Worm (Caenorhabditis elegans) whole organism, late embryonic: ENCODE measurements around the gene daf-9.
A peak's percentile ranks its signal among the peaks of the same experiment; 100 is the strongest.

Experiments
- C38D4.7 ChIP-seq: fragments of 200-800 bp; sonication (Bioruptor generic); optimal IDR thresholded peaks from 2 replicates; lab custom pipeline; 2018; ENCODE audit warnings: mild to moderate bottlenecking, missing genetic modification characterization, moderate library complexity, missing compliant biosample characterization
- Y22D7AL.16 ChIP-seq: sonication (generic microtip); optimal IDR thresholded peaks from 2 replicates; lab custom pipeline; 2016; ENCODE audit warnings: missing genetic modification characterization, missing compliant biosample characterization
- ceh-14 ChIP-seq: sonication (generic microtip); optimal IDR thresholded peaks from 2 replicates; lab custom pipeline; 2016; ENCODE audit warnings: missing genotype, missing genetic modification characterization, missing compliant biosample characterization
- ceh-18 ChIP-seq: sonication (generic microtip); optimal IDR thresholded peaks from 2 replicates; lab custom pipeline; 2016; ENCODE audit warnings: missing genetic modification characterization, missing compliant biosample characterization
- ceh-22 ChIP-seq: sonication (generic microtip); optimal IDR thresholded peaks from 2 replicates; lab custom pipeline; 2017; ENCODE audit warnings: missing biosample characterization, missing genetic modification characterization
- ceh-24 ChIP-seq: sonication (generic microtip); optimal IDR thresholded peaks from 2 replicates; lab custom pipeline; 2016; ENCODE audit warnings: mild to moderate bottlenecking, missing genetic modification characterization, missing compliant biosample characterization
- ceh-30 ChIP-seq: fragments of 150-350 bp; optimal IDR thresholded peaks from 2 replicates; lab custom pipeline; 2014; ENCODE audit warnings: missing biosample characterization, missing genetic modification characterization
- ceh-9 ChIP-seq: sonication (generic microtip); optimal IDR thresholded peaks from 2 replicates; lab custom pipeline; 2016; ENCODE audit warnings: mild to moderate bottlenecking, missing genetic modification characterization, inconsistent platforms, missing compliant biosample characterization
- dve-1 ChIP-seq: sonication (generic microtip); optimal IDR thresholded peaks from 2 replicates; lab custom pipeline; 2017; ENCODE audit warnings: antibody characterized with exemption, mild to moderate bottlenecking, missing genetic modification characterization, missing compliant biosample characterization
- elt-2 ChIP-seq: sonication (generic microtip); optimal IDR thresholded peaks from 2 replicates; lab custom pipeline; 2016; ENCODE audit warnings: missing genetic modification reagents, missing genetic modification characterization, missing compliant biosample characterization
- hlh-30 ChIP-seq: sonication (generic microtip); optimal IDR thresholded peaks from 2 replicates; lab custom pipeline; 2017; ENCODE audit warnings: antibody characterized with exemption, missing genetic modification characterization, missing compliant biosample characterization; ENCODE audit not compliant: insufficient read depth
- hlh-8 ChIP-seq: sonication (generic microtip); optimal IDR thresholded peaks from 2 replicates; lab custom pipeline; 2016; ENCODE audit warnings: missing genotype, missing genetic modification characterization, missing compliant biosample characterization
- lin-11 ChIP-seq: fragments of 200-800 bp; sonication (Bioruptor generic); optimal IDR thresholded peaks from 2 replicates; lab custom pipeline; 2018; ENCODE audit warnings: mild to moderate bottlenecking, missing genetic modification characterization, missing compliant biosample characterization
- madf-2 ChIP-seq: sonication (generic microtip); optimal IDR thresholded peaks from 2 replicates; lab custom pipeline; 2017; ENCODE audit warnings: missing genetic modification characterization, missing compliant biosample characterization
- nfya-1 ChIP-seq: sonication (generic microtip); optimal IDR thresholded peaks from 2 replicates; lab custom pipeline; 2017; ENCODE audit warnings: missing genetic modification characterization, mild to moderate bottlenecking, missing compliant biosample characterization, antibody characterized with exemption, moderate library complexity
- npax-4 ChIP-seq: sonication (generic microtip); optimal IDR thresholded peaks from 2 replicates; lab custom pipeline; 2016; ENCODE audit warnings: missing genetic modification characterization, missing compliant biosample characterization
- odd-2 ChIP-seq: sonication (generic microtip); optimal IDR thresholded peaks from 2 replicates; lab custom pipeline; 2017; ENCODE audit warnings: antibody characterized with exemption, mild to moderate bottlenecking, missing genetic modification characterization, missing compliant biosample characterization
- pat-9 ChIP-seq: fragments of 200-800 bp; sonication (Bioruptor generic); optimal IDR thresholded peaks from 2 replicates; lab custom pipeline; 2018; ENCODE audit warnings: mild to moderate bottlenecking, missing genetic modification characterization, moderate library complexity, missing compliant biosample characterization
- pha-2 ChIP-seq: sonication (generic microtip); optimal IDR thresholded peaks from 2 replicates; lab custom pipeline; 2017; ENCODE audit warnings: mild to moderate bottlenecking, missing genetic modification characterization, missing compliant biosample characterization
- pqm-1 ChIP-seq: sonication (generic microtip); optimal IDR thresholded peaks from 2 replicates; lab custom pipeline; 2016; ENCODE audit warnings: missing genetic modification characterization, missing compliant biosample characterization
- rnt-1 ChIP-seq: sonication (generic microtip); optimal IDR thresholded peaks from 2 replicates; lab custom pipeline; 2016; ENCODE audit warnings: missing genetic modification characterization, missing compliant biosample characterization
- sdc-2 ChIP-seq: sonication (generic microtip); optimal IDR thresholded peaks from 2 replicates; lab custom pipeline; 2016; ENCODE audit warnings: missing genotype, missing genetic modification characterization, missing compliant biosample characterization
- sox-4 ChIP-seq: sonication (generic microtip); optimal IDR thresholded peaks from 2 replicates; lab custom pipeline; 2017; ENCODE audit warnings: mild to moderate bottlenecking, missing genetic modification characterization, inconsistent platforms, missing compliant biosample characterization
- syd-9 ChIP-seq: sonication (generic microtip); optimal IDR thresholded peaks from 2 replicates; lab custom pipeline; 2016; ENCODE audit warnings: mild to moderate bottlenecking, missing genetic modification characterization, moderate library complexity, missing compliant biosample characterization
- tbx-2 ChIP-seq: sonication (generic microtip); optimal IDR thresholded peaks from 2 replicates; lab custom pipeline; 2016; ENCODE audit warnings: missing genetic modification characterization, missing compliant biosample characterization
- ttx-3 ChIP-seq: sonication (generic microtip); optimal IDR thresholded peaks from 2 replicates; lab custom pipeline; 2016; ENCODE audit warnings: missing genetic modification reagents, missing genetic modification characterization, missing compliant biosample characterization
- unc-3 ChIP-seq, 2 experiments: fragments of 200-800 bp in 1 of 2; sonication (Bioruptor generic) in 1 of 2; sonication (generic microtip) in 1 of 2; conservative IDR thresholded peaks in 1 of 2; optimal IDR thresholded peaks in 1 of 2; 2 replicates each; pipeline versions ENCODE4 v1.3.6 to Lab custom; 2016 to 2022; ENCODE audit warnings: missing compliant biosample characterization in 2 of 2, missing genetic modification characterization in 2 of 2, missing genetic modification reagents in 1 of 2
- unc-42 ChIP-seq: sonication (generic microtip); optimal IDR thresholded peaks from 2 replicates; lab custom pipeline; 2016; ENCODE audit warnings: missing genotype, missing genetic modification characterization, missing compliant biosample characterization
- unc-86 ChIP-seq: sonication (generic microtip); optimal IDR thresholded peaks from 2 replicates; lab custom pipeline; 2016; ENCODE audit warnings: missing genetic modification characterization, missing compliant biosample characterization
- ztf-16 ChIP-seq: sonication (generic microtip); optimal IDR thresholded peaks from 2 replicates; lab custom pipeline; 2017; ENCODE audit warnings: missing genetic modification characterization, missing compliant biosample characterization

Gene daf-9

DNA sequence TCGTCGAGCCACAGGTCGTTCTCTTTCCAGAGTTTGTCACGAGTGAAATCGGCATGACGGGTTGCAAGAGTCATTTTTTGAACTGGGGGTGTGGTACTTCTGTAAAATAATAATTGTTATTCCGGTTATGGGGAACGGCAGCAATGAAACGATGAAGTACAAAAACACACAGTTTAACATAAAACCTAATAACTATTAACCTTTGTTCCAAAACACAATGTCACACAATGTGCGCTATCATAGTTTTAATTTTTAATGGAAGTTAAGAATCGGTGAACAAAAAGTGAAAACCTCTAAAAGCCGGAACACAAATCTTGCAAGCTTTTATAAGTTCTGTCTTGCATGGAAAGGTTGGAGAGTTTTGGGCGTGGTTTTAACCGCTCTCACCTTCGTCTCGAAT, 38.7 kb downstream of the daf-9 start, which contains the start of gene hsp-43:
hsp-43 (minus strand) TSS at position 101 of the 400 bp plus-strand sequence.
- TF ChIP-seq hlh-30 (tag; lab: Kevin White, UChicago): no peak
- TF ChIP-seq, all 69 proteins: peak for 0

DNA sequence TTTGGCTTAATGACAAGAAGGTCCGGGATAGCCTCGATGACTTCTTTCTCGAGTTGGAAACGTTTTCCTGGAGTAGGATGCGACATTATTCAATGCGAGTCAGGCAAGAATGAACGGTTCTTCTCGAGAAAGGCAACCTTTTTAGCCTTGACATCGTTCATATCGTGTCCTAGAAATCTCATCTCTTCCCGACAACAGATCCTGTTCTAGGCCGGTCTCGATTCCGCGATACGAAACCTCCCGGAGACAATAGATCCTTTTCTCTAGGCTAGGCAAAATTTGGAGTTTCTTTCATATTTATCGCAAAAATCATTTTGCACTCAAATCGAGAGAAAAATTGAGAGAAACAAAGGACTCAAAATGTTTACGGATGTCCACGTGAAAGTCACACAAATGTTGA, 42.2 kb downstream of the daf-9 start, which contains the start of gene rml-3:
rml-3 (minus strand) TSS at position 93 of the 400 bp plus-strand sequence.
- no peak for TF ChIP-seq hlh-8
- TF ChIP-seq ceh-14 (tag; lab: Kevin White, UChicago): no peak
- no peak for TF ChIP-seq sdc-2 (tag; lab: Kevin White, UChicago)
- TF ChIP-seq rnt-1 (tag; lab: Kevin White, UChicago): peak; percentile 51
- TF ChIP-seq, all 69 proteins: peak for 1

DNA sequence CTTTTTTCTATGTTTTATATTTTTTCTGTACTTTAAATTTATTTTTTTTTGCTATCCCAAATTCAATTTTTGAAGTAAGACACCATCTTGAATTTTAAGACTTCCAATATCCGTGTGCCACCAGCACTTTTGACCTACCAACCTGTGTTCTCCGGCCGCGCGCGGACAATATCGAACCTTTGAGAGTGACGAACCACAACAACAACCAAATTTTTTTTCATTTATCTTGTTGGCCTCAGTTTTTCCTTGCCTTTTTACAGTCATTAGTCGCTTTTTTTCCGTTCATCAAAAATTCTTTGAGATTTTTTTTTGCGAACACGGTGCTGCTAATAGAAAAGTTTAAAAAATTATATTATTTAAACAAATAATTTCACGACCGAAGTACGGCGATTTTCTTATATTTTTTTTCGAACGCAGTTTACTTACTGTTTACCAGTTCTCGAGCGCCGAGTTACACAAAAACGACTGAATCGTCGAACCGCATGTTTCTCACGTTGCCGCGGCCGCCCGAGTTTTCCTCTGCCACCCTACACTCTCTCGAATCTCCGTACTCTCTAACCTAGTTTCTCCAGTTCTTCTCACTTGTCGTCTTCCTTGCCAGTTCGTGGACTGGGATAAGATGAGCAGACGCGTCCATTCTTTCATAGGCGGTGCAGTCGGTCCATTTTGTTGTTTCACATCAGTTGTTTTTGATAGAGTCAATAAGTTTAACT, 43.4 kb downstream of the daf-9 start:
- TF ChIP-seq madf-2 (tag; lab: Kevin White, UChicago) (no peak), unc-42 (no peak), ceh-18 (tag; lab: Kevin White, UChicago) (peak; percentile 4), Y22D7AL.16 (tag; lab: Kevin White, UChicago) (no peak)

DNA sequence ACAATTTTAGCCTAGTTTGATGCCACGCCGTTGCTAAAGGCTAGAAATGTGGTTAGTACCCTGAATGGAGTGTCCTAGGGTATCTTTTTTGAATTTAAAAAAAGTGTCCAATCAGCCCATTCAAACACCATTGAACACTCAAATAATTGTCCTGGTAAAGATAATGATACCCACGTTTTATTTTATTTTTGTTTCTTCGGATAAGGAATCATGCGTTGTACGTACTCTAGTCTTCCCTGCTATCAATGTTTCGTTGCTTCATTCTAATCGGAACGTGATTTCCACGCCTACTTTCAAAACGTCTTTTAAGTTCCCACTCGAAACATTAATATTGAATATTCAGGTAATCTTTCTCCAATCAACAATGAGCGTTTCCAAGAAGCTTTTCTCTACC, 43.9 kb downstream of the daf-9 start, which contains the start of gene got-2.2:
got-2.2 (plus strand) TSS at position 344 of the 394 bp plus-strand sequence.
- TF ChIP-seq pat-9 (no peak), ceh-9 (no peak), ceh-14 (tag; lab: Kevin White, UChicago) (no peak), madf-2 (tag; lab: Kevin White, UChicago) (no peak), ceh-24 (tag; lab: Kevin White, UChicago) (no peak), tbx-2 (no peak), ceh-30 (no peak), unc-42 (no peak), ceh-22 (no peak)

ce11 chrX:6245499-6245898, 48.8 kb downstream of the daf-9 start:
- TF ChIP-seq ztf-16 (tag; lab: Kevin White, UChicago): no peak
- TF ChIP-seq nfya-1 (tag; lab: Kevin White, UChicago): no peak
- TF ChIP-seq sox-4 (tag; lab: Kevin White, UChicago): no peak
- TF ChIP-seq C38D4.7 (GFP tag; lab: Kevin White, UChicago): no peak
- no peak for TF ChIP-seq ceh-24 (tag; lab: Kevin White, UChicago)
- TF ChIP-seq ceh-30: no peak
- no peak for TF ChIP-seq pqm-1
- TF ChIP-seq dve-1: no peak
- TF ChIP-seq unc-86: no peak
- TF ChIP-seq, all 69 proteins: peak for 0

ce11 chrX:6247013-6247412, 50.3 kb downstream of the daf-9 start:
- TF ChIP-seq ztf-16 (tag; lab: Kevin White, UChicago) (no peak), npax-4 (tag; lab: Kevin White, UChicago) (no peak), sox-4 (tag; lab: Kevin White, UChicago) (no peak), Y22D7AL.16 (tag; lab: Kevin White, UChicago) (no peak), pqm-1 (no peak), elt-2 (tag; lab: Kevin White, UChicago) (no peak), ttx-3 (tag; lab: Kevin White, UChicago) (no peak), syd-9 (tag; lab: Kevin White, UChicago) (no peak)

DNA sequence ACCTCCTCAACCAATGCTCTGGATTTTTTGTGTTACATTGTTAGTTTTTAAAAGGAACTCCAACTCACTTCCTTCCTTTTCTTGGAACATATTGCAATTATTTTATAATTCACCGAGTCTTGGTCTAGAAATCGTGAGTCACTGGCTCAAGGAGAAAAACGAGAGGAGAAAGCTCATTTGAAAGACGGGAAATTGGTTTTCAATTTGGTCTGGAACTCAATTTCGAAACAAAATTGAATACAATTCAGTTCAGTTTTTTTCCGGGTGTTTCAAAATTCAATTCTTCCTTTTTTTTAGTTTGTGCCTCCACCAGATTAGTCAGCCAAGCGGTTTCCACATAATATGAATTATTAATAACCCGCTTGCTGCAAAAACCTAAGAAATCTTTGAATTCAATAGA, 51.1 kb downstream of the daf-9 start:
- TF ChIP-seq pha-2 (tag; lab: Kevin White, UChicago) (no peak), lin-11 (tag; lab: Kevin White, UChicago) (no peak), odd-2 (tag; lab: Kevin White, UChicago) (no peak), dve-1 (no peak), madf-2 (tag; lab: Kevin White, UChicago) (no peak), unc-42 (peak; percentile 43), unc-3 (GFP tag; conservative IDR thresholded peaks at IDR 0.05; lab: Robert Waterston, UW) (no peak), unc-3 (tag; optimal IDR thresholded peaks at IDR 0.05; lab: Kevin White, UChicago) (no peak)
